Worm (Caenorhabditis elegans): ENCODE data around the gene tag-343.

DNA sequence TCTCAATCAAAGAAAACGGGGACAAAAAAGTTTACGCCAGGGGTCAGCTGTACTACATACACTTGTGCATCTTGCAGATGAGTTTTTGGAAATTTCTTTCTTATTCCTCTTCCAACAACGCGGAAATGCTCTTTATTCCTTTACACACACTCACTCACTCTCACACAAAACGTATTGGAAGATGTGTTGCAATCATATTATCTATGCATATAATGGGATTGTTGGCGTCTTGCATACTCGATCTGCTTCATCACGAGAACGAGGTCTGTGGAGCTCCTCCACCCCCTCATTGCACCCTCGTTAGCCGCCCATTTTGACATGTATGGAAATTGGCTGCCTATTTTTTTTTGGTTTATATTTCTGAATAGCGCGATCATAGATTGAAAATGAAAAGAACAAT, 25.8 kb downstream of the tag-343 start:
- TF ChIP-seq nhr-11 (tag; optimal IDR thresholded peaks at IDR 0.05) (no peak), fkh-6 (tag; optimal IDR thresholded peaks at IDR 0.05) (no peak), pha-4 (tag; optimal IDR thresholded peaks at IDR 0.05) (no peak), fkh-10 (GFP tag; optimal IDR thresholded peaks at IDR 0.05) (no peak), elt-2 (tag; optimal IDR thresholded peaks at IDR 0.05) (no peak), pqm-1 (tag; optimal IDR thresholded peaks at IDR 0.05) (no peak), hlh-8 (tag; optimal IDR thresholded peaks at IDR 0.05) (no peak), F13H6.1 (tag; optimal IDR thresholded peaks at IDR 0.05) (no peak), nfya-1 (tag; optimal IDR thresholded peaks at IDR 0.05) (no peak)
